Worm (Caenorhabditis elegans) whole organism, L4 larva: Measurements from ENCODE around the gene C26G2.2.

ENCODE experiments used
- D1046.2 ChIP-seq: fragments of 200-800 bp; sonication (Bioruptor generic); IDR thresholded peaks from 2 replicates; pipeline ENCODE4 v1.3.6; 2022; ENCODE audit warnings: missing genetic modification characterization, missing compliant biosample characterization
- F49E8.2 ChIP-seq: sonication (generic microtip); optimal IDR thresholded peaks from 2 replicates; lab custom pipeline; 2016; ENCODE audit warnings: missing compliant biosample characterization, mild to moderate bottlenecking, missing genetic modification characterization, borderline replicate concordance
- R02D3.7 ChIP-seq: fragments of 150-350 bp; sonication (generic microtip); optimal IDR thresholded peaks from 3 replicates; lab custom pipeline; 2014; ENCODE audit warnings: missing biosample characterization, missing genetic modification characterization
- aha-1 ChIP-seq: fragments of 150-350 bp; peaks from one replicate; lab custom pipeline; 2014; ENCODE audit warnings: missing biosample characterization, missing genetic modification characterization
- arid-1 ChIP-seq: fragments of 200-800 bp; sonication (Bioruptor generic); conservative IDR thresholded peaks from 2 replicates; pipeline ENCODE4 v1.3.6; 2022; ENCODE audit warnings: missing genetic modification reagents, missing genetic modification characterization, missing compliant biosample characterization
- ceh-28 ChIP-seq: fragments of 150-350 bp; optimal IDR thresholded peaks from 2 replicates; lab custom pipeline; 2014; ENCODE audit warnings: missing biosample characterization, missing genetic modification reagents, missing genetic modification characterization
- ceh-44 ChIP-seq: fragments of 200-800 bp; sonication (Bioruptor generic); IDR thresholded peaks from 2 replicates; pipeline ENCODE4 v1.3.6; 2022; ENCODE audit warnings: missing genetic modification reagents, missing genetic modification characterization, missing compliant biosample characterization
- ctbp-1 ChIP-seq: fragments of 200-800 bp; sonication (Bioruptor generic); IDR thresholded peaks from 2 replicates; pipeline ENCODE4 v1.3.6; 2022; ENCODE audit warnings: missing genetic modification reagents, missing genetic modification characterization, missing compliant biosample characterization
- dmd-6 ChIP-seq: fragments of 200-800 bp; sonication (Bioruptor generic); IDR thresholded peaks from 2 replicates; pipeline ENCODE4 v1.3.6; 2022; ENCODE audit warnings: missing genetic modification reagents, missing genetic modification characterization, missing compliant biosample characterization
- egl-43 ChIP-seq: fragments of 200-800 bp; sonication (Bioruptor generic); IDR thresholded peaks from 2 replicates; pipeline ENCODE4 v1.3.6; 2022; ENCODE audit warnings: missing genetic modification reagents, missing genetic modification characterization, missing compliant biosample characterization
- fkh-10 ChIP-seq: fragments of 150-350 bp; optimal IDR thresholded peaks from 2 replicates; lab custom pipeline; 2014; ENCODE audit warnings: missing biosample characterization, missing genetic modification reagents, missing genetic modification characterization
- gei-8 ChIP-seq: fragments of 200-800 bp; sonication (Bioruptor generic); optimal IDR thresholded peaks from 2 replicates; lab custom pipeline; 2018; ENCODE audit warnings: mild to moderate bottlenecking, missing genetic modification characterization, missing compliant biosample characterization
- hif-1 ChIP-seq, 2 experiments: sonication (generic microtip); optimal IDR thresholded peaks; 2 replicates each; lab custom pipeline; 2016 to 2017; ENCODE audit warnings: missing compliant biosample characterization in 2 of 2, missing genetic modification characterization in 2 of 2, missing genetic modification reagents in 2 of 2, missing genotype in 2 of 2, mild to moderate bottlenecking in 1 of 2
- hlh-30 ChIP-seq: sonication (generic microtip); optimal IDR thresholded peaks from 2 replicates; lab custom pipeline; 2017; ENCODE audit warnings: antibody characterized with exemption, mild to moderate bottlenecking, missing genetic modification characterization, missing compliant biosample characterization; ENCODE audit not compliant: insufficient read depth
- hmg-1.1 ChIP-seq: fragments of 200-800 bp; sonication (Bioruptor generic); IDR thresholded peaks from 2 replicates; pipeline ENCODE4 v1.3.6; 2022; ENCODE audit warnings: missing genetic modification reagents, missing genetic modification characterization, missing compliant biosample characterization
- lin-39 ChIP-seq: fragments of 150-350 bp; optimal IDR thresholded peaks from 2 replicates; lab custom pipeline; 2014; ENCODE audit warnings: missing biosample characterization, missing genetic modification reagents, missing genetic modification characterization
- lsy-2 ChIP-seq, 2 experiments: fragments of 150-350 bp in 1 of 2; sonication (generic microtip) in 1 of 2; optimal IDR thresholded peaks; 2 replicates each; lab custom pipeline; 2014 to 2017; ENCODE audit warnings: missing biosample characterization in 2 of 2, missing genetic modification characterization in 2 of 2
- mep-1 ChIP-seq: fragments of 150-350 bp; sonication (generic microtip); optimal IDR thresholded peaks from 3 replicates; lab custom pipeline; 2014; ENCODE audit warnings: missing biosample characterization, missing genetic modification characterization
- nhr-10 ChIP-seq: fragments of 150-350 bp; optimal IDR thresholded peaks from 2 replicates; lab custom pipeline; 2014; ENCODE audit warnings: missing biosample characterization, missing genetic modification characterization
- nhr-102 ChIP-seq: sonication (generic microtip); optimal IDR thresholded peaks from 2 replicates; lab custom pipeline; 2016; ENCODE audit warnings: mild to moderate bottlenecking, missing genetic modification characterization, moderate library complexity, missing compliant biosample characterization
- nhr-25 ChIP-seq: sonication (generic microtip); optimal IDR thresholded peaks from 2 replicates; lab custom pipeline; 2017; ENCODE audit warnings: missing genetic modification characterization, mild to moderate bottlenecking, missing compliant biosample characterization, antibody characterized with exemption, moderate library complexity, borderline replicate concordance; ENCODE audit not compliant: insufficient read depth
- nhr-28 ChIP-seq: fragments of 150-350 bp; optimal IDR thresholded peaks from 2 replicates; lab custom pipeline; 2014; ENCODE audit warnings: missing biosample characterization, missing genetic modification characterization
- nhr-48 ChIP-seq: sonication (generic microtip); optimal IDR thresholded peaks from 2 replicates; lab custom pipeline; 2016; ENCODE audit warnings: mild to moderate bottlenecking, missing genetic modification characterization, missing compliant biosample characterization
- nhr-77 ChIP-seq: fragments of 150-350 bp; optimal IDR thresholded peaks from 2 replicates; lab custom pipeline; 2014; ENCODE audit warnings: missing biosample characterization, missing genetic modification characterization
- pha-4 ChIP-seq, 2 experiments: fragments of 150-350 bp in 1 of 2; fragments of 200-800 bp in 1 of 2; sonication (Bioruptor generic) in 1 of 2; IDR thresholded peaks in 1 of 2; optimal IDR thresholded peaks in 1 of 2; 2 replicates each; pipeline versions ENCODE4 v1.3.6 to Lab custom; 2014 to 2022; ENCODE audit warnings: missing genetic modification characterization in 2 of 2, missing genetic modification reagents in 2 of 2, missing biosample characterization in 1 of 2, missing compliant biosample characterization in 1 of 2
- pqm-1 ChIP-seq: sonication (generic microtip); optimal IDR thresholded peaks from 2 replicates; lab custom pipeline; 2017; ENCODE audit warnings: missing biosample characterization, missing genetic modification characterization
- set-16 ChIP-seq: fragments of 200-800 bp; sonication (Bioruptor generic); IDR thresholded peaks from 2 replicates; pipeline ENCODE4 v1.3.6; 2022; ENCODE audit warnings: missing genetic modification reagents, missing genetic modification characterization, missing compliant biosample characterization
- snpc-1.2 ChIP-seq: fragments of 200-800 bp; sonication (Bioruptor generic); IDR thresholded peaks from 2 replicates; pipeline ENCODE4 v1.3.6; 2022; ENCODE audit warnings: missing genetic modification reagents, missing genetic modification characterization, missing compliant biosample characterization
- tra-1 ChIP-seq: fragments of 200-800 bp; sonication (Bioruptor generic); IDR thresholded peaks from 2 replicates; pipeline ENCODE4 v1.3.6; 2022; ENCODE audit warnings: missing genetic modification reagents, missing genetic modification characterization, missing compliant biosample characterization
- unc-39 ChIP-seq: sonication (generic microtip); optimal IDR thresholded peaks from 2 replicates; lab custom pipeline; 2017; ENCODE audit warnings: missing biosample characterization, missing genetic modification characterization
- unc-62 ChIP-seq, 3 experiments: fragments of 150-350 bp in 1 of 3; sonication (generic microtip); optimal IDR thresholded peaks in 2 of 3; peaks in 1 of 3; 1 replicate in 1 of 3; 2 replicates in 2 of 3; lab custom pipeline; 2014 to 2017; ENCODE audit warnings: missing biosample characterization in 3 of 3, missing genetic modification characterization in 3 of 3, missing genetic modification reagents in 3 of 3, missing genotype in 1 of 3
- vab-7 ChIP-seq: fragments of 200-800 bp; sonication (Bioruptor generic); IDR thresholded peaks from 2 replicates; pipeline ENCODE4 v1.3.6; 2022; ENCODE audit warnings: missing genetic modification reagents, missing genetic modification characterization, missing compliant biosample characterization

Gene C26G2.2

DNA sequence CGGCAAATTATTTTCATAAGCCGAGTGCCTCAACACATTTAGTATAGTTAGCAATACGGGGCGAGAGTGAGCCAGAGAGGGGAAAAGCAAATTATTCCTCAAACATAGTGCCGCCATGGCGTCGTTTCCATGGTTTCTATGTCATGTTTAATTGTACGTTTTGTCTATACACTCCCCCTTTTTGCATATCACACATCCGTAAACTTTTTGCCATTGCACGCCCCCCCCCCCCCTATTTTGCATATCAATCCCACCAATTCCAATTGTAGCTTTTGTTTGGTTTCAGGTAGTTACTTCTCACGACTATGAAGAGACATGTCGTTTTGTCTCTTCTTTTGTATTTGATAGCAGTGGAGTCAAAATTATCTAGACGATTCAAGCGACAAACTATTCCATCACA, at the start of gene C26G2.2:
C26G2.2 (plus strand) TSS at position 301 of the 400 bp plus-strand sequence.
- TF ChIP-seq unc-62 (GFP tag; optimal IDR thresholded peaks at IDR 0.05 in 1 of 2; lab: Kevin White, UChicago) = peak in 1 of 2 experiments; percentile 71
- no peak for TF ChIP-seq unc-62 (tag; optimal IDR thresholded peaks at IDR 0.05; lab: Kevin White, UChicago)
- no peak for TF ChIP-seq R02D3.7 (tag; lab: Kevin White, UChicago)

DNA sequence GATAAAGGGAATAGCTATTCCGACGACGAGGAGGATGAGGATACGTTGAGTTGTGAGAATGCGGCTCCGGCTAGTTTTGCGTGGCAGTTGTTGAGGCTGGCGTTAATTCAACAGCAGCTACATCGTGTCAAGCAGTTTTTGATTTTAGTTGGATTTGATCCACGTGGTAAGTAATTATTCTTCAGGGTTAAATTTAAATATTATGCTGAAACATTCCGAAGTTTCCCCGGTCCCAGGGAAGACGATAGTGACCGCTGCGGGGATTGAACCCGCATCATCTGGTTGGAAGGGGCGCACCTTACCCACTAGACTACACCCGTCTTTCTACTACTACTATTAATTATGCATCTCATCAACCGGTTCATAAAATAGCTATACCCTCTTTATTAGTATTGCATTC, 42.9 kb upstream of the C26G2.2 start:
- no peak for TF ChIP-seq nhr-10
- TF ChIP-seq vab-7 (GFP tag; lab: Robert Waterston, UW) = 0 out of 2 replicates have a peak, but pooled peaks have one; percentile 4
- TF ChIP-seq egl-43 (GFP tag; lab: Robert Waterston, UW) = no peak
- no peak for TF ChIP-seq hlh-30 (tag; lab: Kevin White, UChicago)
- TF ChIP-seq nhr-77 (tag; lab: Kevin White, UChicago) = no peak
- TF ChIP-seq unc-39 (tag; lab: Kevin White, UChicago) = no peak
- no peak for TF ChIP-seq D1046.2 (GFP tag; lab: Robert Waterston, UW)
- TF ChIP-seq nhr-25 = no peak
- TF ChIP-seq aha-1 (tag; lab: Kevin White, UChicago) = peak; percentile 52
- TF ChIP-seq tra-1 (GFP tag; lab: Robert Waterston, UW) = no peak
- TF ChIP-seq unc-62 (GFP tag; optimal IDR thresholded peaks at IDR 0.05 in 1 of 2; lab: Kevin White, UChicago) = no peak
- TF ChIP-seq unc-62 (tag; optimal IDR thresholded peaks at IDR 0.05; lab: Kevin White, UChicago) = no peak
- TF ChIP-seq hif-1 (tag; optimal IDR thresholded peaks at IDR 0.05; lab: Kevin White, UChicago) = no peak
- TF ChIP-seq pha-4 (GFP tag; IDR thresholded peaks at IDR 0.05; lab: Robert Waterston, UW) = no peak
- TF ChIP-seq pha-4 (tag; optimal IDR thresholded peaks at IDR 0.05; lab: Kevin White, UChicago) = no peak
- TF ChIP-seq snpc-1.2 = 0 out of 2 replicates have a peak, but pooled peaks have one; percentile 52

DNA sequence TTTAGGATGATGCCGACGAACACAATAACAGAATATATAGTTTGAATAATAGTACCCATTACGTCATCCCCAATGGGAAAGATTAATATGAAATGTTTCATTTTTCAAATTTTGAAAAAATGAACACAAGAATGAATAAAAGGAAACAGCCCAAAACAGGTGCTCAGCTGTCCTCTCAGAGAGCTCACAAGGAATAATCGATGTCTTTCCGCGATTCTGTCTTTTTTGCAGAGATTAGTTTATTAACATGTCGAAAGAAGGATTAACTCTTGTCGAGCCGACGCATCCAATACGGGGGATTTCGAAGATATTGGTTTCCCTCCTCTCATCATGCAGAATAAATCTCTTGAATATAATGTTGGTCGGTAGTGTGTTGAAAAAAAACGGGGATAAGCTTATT, 35.3 kb upstream of the C26G2.2 start, which contains the start of gene F54E4.2:
F54E4.2 (minus strand) TSS at position 101 of the 400 bp plus-strand sequence.
- peak in 1 of 2 experiments; percentile 51 for TF ChIP-seq unc-62 (GFP tag; optimal IDR thresholded peaks at IDR 0.05 in 1 of 2; lab: Kevin White, UChicago)
- no peak for TF ChIP-seq unc-62 (tag; optimal IDR thresholded peaks at IDR 0.05; lab: Kevin White, UChicago)
- TF ChIP-seq fkh-10 (GFP tag; lab: Kevin White, UChicago) = no peak
- TF ChIP-seq, all 104 proteins: peak for 1

DNA sequence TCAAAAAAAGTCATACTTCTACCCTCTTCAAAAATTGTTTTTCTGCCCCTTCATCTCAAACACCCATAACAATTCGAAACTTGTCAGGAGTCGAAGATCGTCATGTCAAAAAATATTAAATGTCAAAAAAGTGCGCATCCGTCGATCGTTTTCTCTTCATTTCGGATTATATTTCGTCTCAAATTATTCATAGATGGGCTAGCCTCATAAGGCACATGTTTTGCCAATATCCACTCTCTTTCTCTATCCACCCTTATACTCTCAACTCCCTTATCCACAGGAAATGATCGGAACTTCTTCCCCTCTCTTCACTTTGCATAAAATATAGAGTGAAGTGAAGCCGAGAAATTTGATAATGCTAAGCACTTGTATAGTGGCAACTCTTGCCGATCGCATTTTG, 30.4 kb upstream of the C26G2.2 start:
- TF ChIP-seq lin-39 (tag; lab: Kevin White, UChicago) = no peak
- peak in 1 of 2 experiments; percentile 98 for TF ChIP-seq unc-62 (GFP tag; optimal IDR thresholded peaks at IDR 0.05 in 1 of 2; lab: Kevin White, UChicago)
- TF ChIP-seq unc-62 (tag; optimal IDR thresholded peaks at IDR 0.05; lab: Kevin White, UChicago) = no peak
- peak; percentile 27 for TF ChIP-seq fkh-10 (GFP tag; lab: Kevin White, UChicago)
- no peak for TF ChIP-seq arid-1 (GFP tag; lab: Robert Waterston, UW)
- TF ChIP-seq, all 104 proteins: peak for 2

DNA sequence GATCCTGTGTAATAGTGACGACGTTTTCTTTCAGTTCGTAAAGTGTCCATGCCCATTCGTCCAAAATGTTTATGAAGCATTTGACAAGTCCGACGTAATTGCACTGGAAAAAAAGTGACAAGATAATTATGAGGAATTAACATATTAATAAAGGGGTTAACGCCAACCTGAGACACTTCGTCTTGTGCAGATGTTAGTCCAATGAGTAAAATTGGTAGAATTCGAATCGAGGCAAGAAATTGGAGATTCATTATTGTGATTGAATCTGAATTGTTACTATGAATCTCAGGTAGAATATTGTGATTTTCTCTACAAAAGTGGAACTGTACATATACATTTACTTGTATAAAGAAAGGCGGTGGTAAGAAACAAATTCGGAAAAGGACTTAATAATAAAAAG, 28.0 kb upstream of the C26G2.2 start, which contains the start of gene F54E4.3:
F54E4.3 (minus strand) TSS at position 265 of the 400 bp plus-strand sequence.
- TF ChIP-seq dmd-6 (GFP tag; lab: Robert Waterston, UW) (no peak), nhr-28 (no peak), unc-62 (GFP tag; optimal IDR thresholded peaks at IDR 0.05 in 1 of 2; lab: Kevin White, UChicago) (peak in 1 of 2 experiments; percentile 95), unc-62 (tag; optimal IDR thresholded peaks at IDR 0.05; lab: Kevin White, UChicago) (no peak), vab-7 (GFP tag; lab: Robert Waterston, UW) (no peak), gei-8 (GFP tag; lab: Kevin White, UChicago) (no peak)

DNA sequence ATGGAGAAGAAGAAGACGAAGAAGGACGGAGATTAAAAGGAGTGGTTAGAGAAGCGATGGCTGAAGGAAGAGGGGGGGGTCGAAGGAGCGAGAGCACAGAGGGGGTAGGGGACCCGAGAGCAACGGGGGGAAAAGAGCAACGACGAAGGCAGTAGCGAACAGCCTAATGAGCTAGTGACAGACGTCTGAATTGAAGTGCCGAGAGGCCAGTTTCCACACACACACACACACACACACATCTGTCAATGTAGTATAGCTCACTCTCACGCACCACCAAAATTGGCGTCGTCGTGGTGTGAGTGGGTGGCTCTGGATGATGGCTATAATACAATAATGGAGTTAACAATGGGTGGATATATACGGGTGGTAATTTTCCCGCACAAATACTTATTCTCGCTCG, 27.4 kb upstream of the C26G2.2 start:
- TF ChIP-seq nhr-102 (tag; lab: Kevin White, UChicago) (no peak), F49E8.2 (tag; lab: Kevin White, UChicago) (no peak), hmg-1.1 (GFP tag; lab: Robert Waterston, UW) (0 out of 2 replicates have a peak, but pooled peaks have one; percentile 44), lsy-2 (tag; optimal IDR thresholded peaks at IDR 0.05; lab: Kevin White, UChicago) (peak in 1 of 2 experiments; percentile 46), pha-4 (GFP tag; IDR thresholded peaks at IDR 0.05; lab: Robert Waterston, UW) (no peak; the same call in 1 of the 2 replicates), pha-4 (tag; optimal IDR thresholded peaks at IDR 0.05; lab: Kevin White, UChicago) (no peak), ceh-28 (no peak), pqm-1 (tag; lab: Kevin White, UChicago) (no peak), fkh-10 (GFP tag; lab: Kevin White, UChicago) (no peak), nhr-28 (no peak), arid-1 (GFP tag; lab: Robert Waterston, UW) (no peak), hif-1 (tag; optimal IDR thresholded peaks at IDR 0.05; lab: Kevin White, UChicago) (peak in 1 of 2 experiments; percentile 34), ctbp-1 (GFP tag; lab: Robert Waterston, UW) (peak; percentile 68; the same call in 1 of the 2 replicates), set-16 (GFP tag; lab: Robert Waterston, UW) (peak; percentile 86), mep-1 (tag; lab: Kevin White, UChicago) (peak; percentile 28), nhr-10 (no peak), aha-1 (tag; lab: Kevin White, UChicago) (peak; percentile 93), unc-62 (GFP tag; optimal IDR thresholded peaks at IDR 0.05 in 1 of 2; lab: Kevin White, UChicago) (peak in 1 of 2 experiments; percentile 62), unc-62 (tag; optimal IDR thresholded peaks at IDR 0.05; lab: Kevin White, UChicago) (no peak), dmd-6 (GFP tag; lab: Robert Waterston, UW) (0 out of 2 replicates have a peak, but pooled peaks have one; percentile 14), nhr-48 (tag; lab: Kevin White, UChicago) (no peak), egl-43 (GFP tag; lab: Robert Waterston, UW) (peak; percentile 72; the same call in 1 of the 2 replicates), ceh-44 (no peak)
- TF ChIP-seq, all 104 proteins: peak for 10
